Fruit fly (Drosophila melanogaster) whole organism, embryonic: Measurements from ENCODE around the gene CG13384.

Experiments
- ATbp ChIP-seq: fragments of 200-800 bp; sonication (Bioruptor generic); optimal IDR thresholded peaks from 2 replicates; lab custom pipeline; 2017; ENCODE audit warnings: missing biosample characterization, mild to moderate bottlenecking, missing genetic modification characterization, missing genetic modification reagents
- Blimp-1 ChIP-seq: fragments of 200-800 bp; sonication (Bioruptor generic); optimal IDR thresholded peaks from 3 replicates; lab custom pipeline; 2018; ENCODE audit warnings: missing biosample characterization, missing genetic modification characterization, mild to moderate bottlenecking, moderate library complexity, missing genetic modification reagents
- CG1024 ChIP-seq: fragments of 200-800 bp; sonication (Bioruptor generic); IDR thresholded peaks from 2 replicates; pipeline ENCODE4 v1.3.6; 2022; ENCODE audit warnings: missing biosample characterization, missing genetic modification characterization
- CG11085 ChIP-seq: fragments of 200-800 bp; sonication (Bioruptor generic); IDR thresholded peaks from 2 replicates; pipeline ENCODE4 v1.3.6; 2022; ENCODE audit warnings: missing biosample characterization, missing genetic modification characterization
- CG11695 ChIP-seq: fragments of 200-800 bp; sonication (Bioruptor generic); IDR thresholded peaks from 3 replicates; pipeline ENCODE4 v1.3.6; 2022; ENCODE audit warnings: missing biosample characterization, missing genetic modification characterization
- CG13123 ChIP-seq: fragments of 200-800 bp; sonication (Bioruptor generic); optimal IDR thresholded peaks from 2 replicates; lab custom pipeline; 2016; ENCODE audit warnings: missing biosample characterization, missing genetic modification characterization
- CG13424 ChIP-seq: fragments of 200-800 bp; sonication (Bioruptor generic); optimal IDR thresholded peaks from 2 replicates; lab custom pipeline; 2019; ENCODE audit warnings: missing biosample characterization, mild to moderate bottlenecking, missing genetic modification characterization, moderate library complexity
- CG15011 ChIP-seq: fragments of 200-800 bp; sonication (Bioruptor generic); optimal IDR thresholded peaks from 3 replicates; lab custom pipeline; 2018; ENCODE audit warnings: missing biosample characterization, mild to moderate bottlenecking, missing genetic modification characterization
- CG1647 ChIP-seq: fragments of 200-800 bp; sonication (Bioruptor generic); optimal IDR thresholded peaks from 3 replicates; lab custom pipeline; 2016; ENCODE audit warnings: missing biosample characterization, missing genetic modification characterization
- CG17802 ChIP-seq: fragments of 200-800 bp; sonication (Bioruptor generic); optimal IDR thresholded peaks from 2 replicates; lab custom pipeline; 2018; ENCODE audit warnings: missing biosample characterization, mild to moderate bottlenecking, missing genetic modification characterization, moderate library complexity
- CG1792 ChIP-seq: fragments of 200-800 bp; sonication (Bioruptor generic); optimal IDR thresholded peaks from 2 replicates; lab custom pipeline; 2016; ENCODE audit warnings: missing biosample characterization, missing genetic modification characterization
- CG30403 ChIP-seq: fragments of 200-800 bp; sonication (Bioruptor generic); optimal IDR thresholded peaks from 3 replicates; lab custom pipeline; 2016; ENCODE audit warnings: missing biosample characterization, missing genetic modification characterization
- CG3065 ChIP-seq: fragments of 200-800 bp; sonication (Bioruptor generic); optimal IDR thresholded peaks from 2 replicates; lab custom pipeline; 2016; ENCODE audit warnings: missing biosample characterization, missing genetic modification characterization
- CG3281 ChIP-seq: fragments of 200-800 bp; sonication (Bioruptor generic); optimal IDR thresholded peaks from 3 replicates; lab custom pipeline; 2017; ENCODE audit warnings: missing biosample characterization, mild to moderate bottlenecking, missing genetic modification characterization
- CG4617 ChIP-seq: fragments of 200-800 bp; sonication (Bioruptor generic); optimal IDR thresholded peaks from 3 replicates; lab custom pipeline; 2016; ENCODE audit warnings: missing biosample characterization, missing genetic modification characterization, borderline replicate concordance
- CG5180 ChIP-seq: fragments of 200-800 bp; sonication (Bioruptor generic); optimal IDR thresholded peaks from 3 replicates; lab custom pipeline; 2017; ENCODE audit warnings: missing biosample characterization, missing genetic modification characterization, mild to moderate bottlenecking, moderate library complexity, missing genetic modification reagents
- CG5245 ChIP-seq: fragments of 200-800 bp; sonication (Bioruptor generic); optimal IDR thresholded peaks from 3 replicates; lab custom pipeline; 2016; ENCODE audit warnings: missing biosample characterization, missing genetic modification characterization
- CG6689 ChIP-seq: fragments of 200-800 bp; sonication (Bioruptor generic); IDR thresholded peaks from 2 replicates; pipeline ENCODE4 v1.3.6; 2022; ENCODE audit warnings: missing biosample characterization, missing genetic modification characterization
- CG7745 ChIP-seq: fragments of 200-800 bp; sonication (Bioruptor generic); optimal IDR thresholded peaks from 2 replicates; lab custom pipeline; 2018; ENCODE audit warnings: missing biosample characterization, mild to moderate bottlenecking, missing genetic modification characterization, moderate library complexity
- CG9215 ChIP-seq: fragments of 200-800 bp; sonication (Bioruptor generic); IDR thresholded peaks from 2 replicates; pipeline ENCODE4 v1.3.6; 2022; ENCODE audit warnings: missing biosample characterization, missing genetic modification characterization
- CrebB ChIP-seq: fragments of 200-800 bp; sonication (Bioruptor generic); optimal IDR thresholded peaks from 3 replicates; lab custom pipeline; 2018; ENCODE audit warnings: missing biosample characterization, mild to moderate bottlenecking, missing genetic modification characterization
- D ChIP-seq, 2 experiments: fragments of 200-800 bp in 1 of 2; fragments of >200 bp in 1 of 2; sonication (Bioruptor generic) in 1 of 2; optimal IDR thresholded peaks; 2 replicates in 1 of 2; 3 replicates in 1 of 2; lab custom pipeline; 2017; ENCODE audit warnings: mild to moderate bottlenecking in 1 of 2, missing biosample characterization in 1 of 2, missing genetic modification characterization in 1 of 2, missing genetic modification reagents in 1 of 2
- Eip74EF ChIP-seq, 2 experiments: fragments of 200-800 bp in 1 of 2; fragments of >200 bp in 1 of 2; sonication (Bioruptor generic) in 1 of 2; optimal IDR thresholded peaks; 2 replicates each; lab custom pipeline; 2017 to 2019; ENCODE audit warnings: missing biosample characterization in 2 of 2, missing genetic modification characterization in 2 of 2, mild to moderate bottlenecking in 1 of 2, moderate library complexity in 1 of 2
- Elba2 ChIP-seq: fragments of 200-800 bp; sonication (Bioruptor generic); optimal IDR thresholded peaks from 3 replicates; lab custom pipeline; 2016; ENCODE audit warnings: missing biosample characterization, missing genetic modification characterization
- GATAe ChIP-seq: fragments of 200-800 bp; sonication (Bioruptor generic); conservative IDR thresholded peaks from 2 replicates; pipeline ENCODE4 v1.3.6; 2022; ENCODE audit warnings: missing biosample characterization, missing genetic modification characterization
- Gug ChIP-seq: fragments of 200-800 bp; sonication (Bioruptor generic); IDR thresholded peaks from 4 replicates; pipeline ENCODE4 v1.3.6; 2022; ENCODE audit warnings: missing biosample characterization, missing genetic modification characterization
- Hr39 ChIP-seq: fragments of >200 bp; optimal IDR thresholded peaks from 2 replicates; lab custom pipeline; 2017
- Lhr ChIP-seq: fragments of 200-800 bp; sonication (Bioruptor generic); optimal IDR thresholded peaks from 3 replicates; lab custom pipeline; 2017; ENCODE audit warnings: mild to moderate bottlenecking, missing biosample characterization, missing genetic modification reagents, missing genetic modification characterization
- Lpt ChIP-seq: fragments of >200 bp; optimal IDR thresholded peaks from 2 replicates; lab custom pipeline; 2018; ENCODE audit warnings: missing biosample characterization, missing genetic modification characterization
- NFAT ChIP-seq: fragments of 200-800 bp; sonication (Bioruptor generic); IDR thresholded peaks from 2 replicates; pipeline ENCODE4 v1.3.6; 2022; ENCODE audit warnings: missing biosample characterization, missing genetic modification characterization
- Oaz ChIP-seq: fragments of 200-800 bp; sonication (Bioruptor generic); IDR thresholded peaks from 2 replicates; pipeline ENCODE4 v1.3.6; 2022; ENCODE audit warnings: missing biosample characterization, missing genetic modification characterization
- Rfx ChIP-seq: fragments of 200-800 bp; sonication (Bioruptor generic); IDR thresholded peaks from 2 replicates; pipeline ENCODE4 v1.3.6; 2022; ENCODE audit warnings: missing biosample characterization, missing genetic modification characterization
- Vsx1 ChIP-seq: fragments of 200-800 bp; sonication (Bioruptor generic); optimal IDR thresholded peaks from 2 replicates; lab custom pipeline; 2017; ENCODE audit warnings: missing biosample characterization, mild to moderate bottlenecking, missing genetic modification characterization, missing genetic modification reagents
- ato ChIP-seq: fragments of 200-800 bp; sonication (Bioruptor generic); IDR thresholded peaks from 2 replicates; pipeline ENCODE4 v1.3.6; 2022; ENCODE audit warnings: missing biosample characterization, missing genetic modification characterization; ENCODE audit not compliant: partially characterized antibody
- bowl ChIP-seq: fragments of 200-800 bp; sonication (Bioruptor generic); IDR thresholded peaks from 2 replicates; pipeline ENCODE4 v1.3.6; 2022; ENCODE audit warnings: missing biosample characterization, missing genetic modification characterization
- btn ChIP-seq: fragments of 200-800 bp; sonication (Bioruptor generic); optimal IDR thresholded peaks from 2 replicates; lab custom pipeline; 2016; ENCODE audit warnings: missing biosample characterization, missing genetic modification characterization
- cad ChIP-seq: fragments of >200 bp; optimal IDR thresholded peaks from 2 replicates; lab custom pipeline; 2017; ENCODE audit warnings: missing biosample characterization, missing genetic modification characterization
- cg ChIP-seq: fragments of 200-800 bp; sonication (Bioruptor generic); optimal IDR thresholded peaks from 3 replicates; lab custom pipeline; 2019; ENCODE audit warnings: missing biosample characterization, mild to moderate bottlenecking, missing genetic modification characterization, moderate library complexity
- dm ChIP-seq: fragments of 200-800 bp; sonication (Bioruptor generic); optimal IDR thresholded peaks from 3 replicates; lab custom pipeline; 2016; ENCODE audit warnings: missing biosample characterization, missing genetic modification characterization
- ems ChIP-seq: fragments of 200-800 bp; sonication (Bioruptor generic); optimal IDR thresholded peaks from 3 replicates; lab custom pipeline; 2016; ENCODE audit warnings: missing biosample characterization, missing genetic modification characterization
- eyg ChIP-seq: fragments of 200-800 bp; sonication (Bioruptor generic); optimal IDR thresholded peaks from 3 replicates; lab custom pipeline; 2016; ENCODE audit warnings: missing biosample characterization, missing genetic modification characterization
- jumu ChIP-seq: fragments of 200-800 bp; sonication (Bioruptor generic); optimal IDR thresholded peaks from 3 replicates; lab custom pipeline; 2016; ENCODE audit warnings: missing biosample characterization, missing genetic modification characterization
- kni ChIP-seq: fragments of 200-800 bp; sonication (Bioruptor generic); optimal IDR thresholded peaks from 3 replicates; lab custom pipeline; 2017; ENCODE audit warnings: mild to moderate bottlenecking, missing biosample characterization, missing genetic modification reagents, missing genetic modification characterization
- pb ChIP-seq: fragments of 200-800 bp; sonication (Bioruptor generic); optimal IDR thresholded peaks from 3 replicates; lab custom pipeline; 2016; ENCODE audit warnings: missing biosample characterization, missing genetic modification characterization
- pnt ChIP-seq: fragments of 200-800 bp; sonication (Bioruptor generic); optimal IDR thresholded peaks from 3 replicates; lab custom pipeline; 2016; ENCODE audit warnings: missing biosample characterization, missing genetic modification characterization
- pum ChIP-seq: fragments of 200-800 bp; sonication (Bioruptor generic); optimal IDR thresholded peaks from 2 replicates; lab custom pipeline; 2016; ENCODE audit warnings: missing biosample characterization, missing genetic modification characterization
- rib ChIP-seq: fragments of 200-800 bp; sonication (Bioruptor generic); IDR thresholded peaks from 2 replicates; pipeline ENCODE4 v1.3.6; 2022; ENCODE audit warnings: missing biosample characterization, missing genetic modification characterization
- tgo ChIP-seq: fragments of 200-800 bp; sonication (Bioruptor generic); IDR thresholded peaks from 3 replicates; pipeline ENCODE4 v1.3.6; 2022; ENCODE audit warnings: missing biosample characterization, missing genetic modification characterization
- tio ChIP-seq: fragments of 200-800 bp; sonication (Bioruptor generic); optimal IDR thresholded peaks from 2 replicates; lab custom pipeline; 2017; ENCODE audit warnings: missing biosample characterization, missing genetic modification characterization, inconsistent platforms

The CG13384 gene

DNA sequence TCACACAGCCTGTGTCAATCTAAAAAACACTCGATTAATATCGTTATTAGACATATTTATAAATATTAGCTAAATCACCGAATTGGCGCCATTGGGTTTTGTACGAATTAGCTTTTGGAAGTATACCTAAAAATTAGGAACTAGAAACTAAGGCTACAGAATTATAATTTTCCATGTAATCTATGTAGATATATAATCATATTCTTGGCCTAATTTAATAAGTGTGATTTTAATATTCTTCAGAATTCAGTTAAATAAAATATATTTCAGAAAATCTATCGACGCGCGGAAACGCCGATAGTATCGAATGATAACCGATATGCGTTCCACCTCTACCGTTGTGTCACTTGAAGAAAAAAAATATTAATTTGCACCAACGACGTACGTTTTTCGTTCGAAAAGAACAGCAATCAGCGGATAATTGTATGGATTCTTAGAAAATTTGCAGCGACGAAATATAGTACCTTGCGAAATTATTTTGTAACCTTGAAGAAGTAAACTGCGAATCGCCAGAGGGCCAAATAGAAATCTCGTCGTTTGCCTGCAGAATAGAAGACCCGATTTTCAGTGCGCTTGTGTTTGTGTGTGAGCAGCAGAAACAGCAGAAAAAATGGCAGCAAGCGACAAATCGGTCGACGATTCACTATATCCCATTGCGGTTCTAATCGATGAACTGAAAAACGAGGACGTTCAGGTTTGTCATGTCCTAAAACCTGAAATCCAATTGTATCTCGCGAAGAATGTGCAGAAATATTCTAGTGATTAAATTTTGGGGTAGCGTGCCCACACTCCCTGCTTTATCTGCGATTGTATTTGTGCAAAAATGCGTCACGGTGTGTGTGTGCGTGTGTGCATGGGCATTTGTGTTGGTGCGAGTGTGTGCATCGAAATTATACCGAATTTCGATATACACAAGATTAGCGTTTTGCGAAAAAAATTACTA lies 18.3 kb upstream of the CG13384 start, which contains the start of gene Pp2A-29B (continued):
- TF ChIP-seq pnt (no peak), ato (GFP tag; lab: Robert Waterston, UW) (peak; percentile 95), eyg (GFP tag; lab: Kevin White, UChicago) (no peak), CG9215 (GFP tag; lab: Robert Waterston, UW) (no peak), dm (GFP tag; lab: Kevin White, UChicago) (no peak), Vsx1 (GFP tag; lab: Kevin White, UChicago) (peak; percentile 64), ems (GFP tag; lab: Kevin White, UChicago) (no peak), cg (GFP tag; lab: Kevin White, UChicago) (peak; percentile 98), Oaz (GFP tag; lab: Robert Waterston, UW) (no peak), bowl (GFP tag; lab: Robert Waterston, UW) (no peak), Lpt (GFP tag; lab: Kevin White, UChicago) (no peak), CG17802 (no peak), CG3281 (GFP tag; lab: Kevin White, UChicago) (no peak), GATAe (GFP tag; lab: Robert Waterston, UW) (no peak), CG1024 (GFP tag; lab: Robert Waterston, UW) (no peak), Elba2 (GFP tag; lab: Kevin White, UChicago) (no peak), CrebB (tag; lab: Kevin White, UChicago) (no peak), CG11695 (GFP tag; lab: Robert Waterston, UW) (no peak), CG1647 (GFP tag; lab: Kevin White, UChicago) (no peak), Blimp-1 (GFP tag; lab: Kevin White, UChicago) (no peak), btn (GFP tag; lab: Kevin White, UChicago) (no peak), CG30403 (GFP tag; lab: Kevin White, UChicago) (peak; percentile 19), pum (GFP tag; lab: Kevin White, UChicago) (no peak), Gug (GFP tag; lab: Robert Waterston, UW) (peak; percentile 8; the same call in 1 of the 4 replicates), Lhr (GFP tag; lab: Kevin White, UChicago) (peak; percentile 44), CG13424 (no peak), cad (no peak), rib (GFP tag; lab: Robert Waterston, UW) (no peak), NFAT (no peak), kni (GFP tag; lab: Kevin White, UChicago) (peak; percentile 55), pb (GFP tag; lab: Kevin White, UChicago) (no peak), jumu (GFP tag; lab: Kevin White, UChicago) (no peak), Eip74EF (GFP tag; optimal IDR thresholded peaks at IDR 0.05; lab: Kevin White, UChicago) (no peak), CG5180 (GFP tag; lab: Kevin White, UChicago) (no peak), CG15011 (GFP tag; lab: Kevin White, UChicago) (no peak), CG11085 (GFP tag; lab: Robert Waterston, UW) (no peak), ATbp (GFP tag; lab: Kevin White, UChicago) (no peak), CG13123 (GFP tag; lab: Kevin White, UChicago) (no peak), CG7745 (tag; lab: Kevin White, UChicago) (no peak), Hr39 (no peak), D (optimal IDR thresholded peaks at IDR 0.05; lab: Kevin White, UChicago) (no peak), D (GFP tag; optimal IDR thresholded peaks at IDR 0.05; lab: Kevin White, UChicago) (no peak), tgo (no peak), Rfx (GFP tag; lab: Robert Waterston, UW) (0 out of 2 replicates have a peak, but pooled peaks have one; percentile 11), CG6689 (GFP tag; lab: Robert Waterston, UW) (no peak), CG4617 (GFP tag; lab: Kevin White, UChicago) (peak; percentile 69), tio (GFP tag; lab: Kevin White, UChicago) (peak; percentile 12), CG1792 (no peak), CG5245 (GFP tag; lab: Kevin White, UChicago) (no peak), CG3065 (no peak)
